Worm (Caenorhabditis elegans): Measurements from ENCODE around the gene H06A10.1.

DNA sequence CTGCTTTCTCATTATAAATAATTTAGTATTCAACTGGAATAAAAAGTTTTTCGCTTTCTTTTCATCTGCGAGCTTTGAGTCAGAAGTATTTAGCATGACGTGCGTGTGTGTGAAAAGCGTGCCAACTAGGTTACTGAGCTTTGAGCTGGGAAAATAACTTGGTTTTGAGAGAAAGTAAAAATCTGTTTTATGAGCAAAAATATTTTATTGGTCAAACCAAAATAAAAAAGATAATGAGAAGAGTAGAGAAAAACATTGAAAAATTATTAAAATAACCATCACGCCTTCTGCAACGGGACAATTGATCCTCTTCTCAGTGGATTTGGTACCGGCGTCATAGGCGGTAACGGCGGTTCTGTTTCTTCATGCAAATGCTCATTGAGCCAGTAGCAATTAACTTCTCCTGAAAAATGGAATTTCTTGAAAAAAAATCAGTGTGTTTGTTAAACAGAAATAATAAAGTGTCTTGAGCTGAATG is 37.2 kb downstream of the H06A10.1 start:
- TF ChIP-seq nhr-77 (tag; optimal IDR thresholded peaks at IDR 0.05) (no peak), elt-1 (tag; optimal IDR thresholded peaks at IDR 0.05) (no peak), ztf-4 (tag; optimal IDR thresholded peaks at IDR 0.05) (no peak), tbx-2 (tag; optimal IDR thresholded peaks at IDR 0.05) (no peak), jun-1 (tag; optimal IDR thresholded peaks at IDR 0.05) (no peak), nhr-28 (tag; optimal IDR thresholded peaks at IDR 0.05) (no peak)
